Worm (Caenorhabditis elegans): ENCODE measurements around the gene npr-25.

- TF ChIP-seq chd-7 (tag; optimal IDR thresholded peaks at IDR 0.05) (no peak), ama-1 (optimal IDR thresholded peaks at IDR 0.05) (no peak), ama-1 (GFP tag; optimal IDR thresholded peaks at IDR 0.05) (no peak), hmg-1.2 (GFP tag; IDR thresholded peaks at IDR 0.05) (no peak), C17E4.6 (GFP tag; IDR thresholded peaks at IDR 0.05) (no peak), nfya-1 (tag; optimal IDR thresholded peaks at IDR 0.05; ENCODE audit: borderline replicate concordance, insufficient read depth) (no peak), madf-3 (GFP tag; IDR thresholded peaks at IDR 0.05) (no peak), nhr-27 (tag; optimal IDR thresholded peaks at IDR 0.05) (no peak), bed-1 (GFP tag; IDR thresholded peaks at IDR 0.05) (no peak), pha-4 (tag; optimal IDR thresholded peaks at IDR 0.05) (no peak), cebp-2 (GFP tag; IDR thresholded peaks at IDR 0.05) (no peak), hmg-20 (GFP tag; IDR thresholded peaks at IDR 0.05) (no peak), B0019.2 (GFP tag; conservative IDR thresholded peaks at IDR 0.05) (no peak), unc-62 (GFP tag; optimal IDR thresholded peaks at IDR 0.05) (no peak)
Measured at ce11 chrV:11383032-11383431, 30.2 kb upstream of the npr-25 start, which contains the start of gene F55C10.5.

All from whole organism, young adult.